Worm (Caenorhabditis elegans) whole organism, L3 larva: Measurements from ENCODE around the gene snrp-40.1.

Experiments
- elt-2 ChIP-seq: sonication (generic microtip); optimal IDR thresholded peaks from 2 replicates; lab custom pipeline; 2016; ENCODE audit warnings: missing genetic modification reagents, mild to moderate bottlenecking, missing genetic modification characterization, missing compliant biosample characterization
- eor-1 ChIP-seq, 2 experiments: fragments of 150-350 bp; optimal IDR thresholded peaks; 2 replicates each; lab custom pipeline; 2014 to 2018; ENCODE audit warnings: missing biosample characterization in 2 of 2, missing genetic modification characterization in 2 of 2
- nhr-67 ChIP-seq: fragments of 150-350 bp; optimal IDR thresholded peaks from 2 replicates; lab custom pipeline; 2014; ENCODE audit warnings: missing biosample characterization, missing genetic modification characterization
- unc-62 ChIP-seq: fragments of 150-350 bp; sonication (generic microtip); optimal IDR thresholded peaks from 4 replicates; lab custom pipeline; 2014; ENCODE audit warnings: missing biosample characterization, missing genetic modification reagents, missing genetic modification characterization

- TF ChIP-seq unc-62 (GFP tag; lab: Kevin White, UChicago) (no peak), elt-2 (no peak), eor-1 (tag; optimal IDR thresholded peaks at IDR 0.05; lab: Kevin White, UChicago) (no peak), nhr-67 (tag; lab: Kevin White, UChicago) (no peak)
Observed at ce11 chrX:11296683-11297365, 2.8 kb downstream of the snrp-40.1 start, which contains the start of gene inx-2.
